Worm (Caenorhabditis elegans) whole organism, L4/young adult: Measurements from ENCODE around the gene cdh-5.

ENCODE experiments used
- dao-5 ChIP-seq: sonication (generic microtip); optimal IDR thresholded peaks from 2 replicates; lab custom pipeline; 2016; ENCODE audit warnings: missing genotype, missing genetic modification characterization, moderate library complexity, missing compliant biosample characterization
- him-1 ChIP-seq: sonication (generic microtip); optimal IDR thresholded peaks from 2 replicates; lab custom pipeline; 2016; ENCODE audit warnings: missing genotype, missing genetic modification reagents, missing genetic modification characterization, missing compliant biosample characterization

DNA sequence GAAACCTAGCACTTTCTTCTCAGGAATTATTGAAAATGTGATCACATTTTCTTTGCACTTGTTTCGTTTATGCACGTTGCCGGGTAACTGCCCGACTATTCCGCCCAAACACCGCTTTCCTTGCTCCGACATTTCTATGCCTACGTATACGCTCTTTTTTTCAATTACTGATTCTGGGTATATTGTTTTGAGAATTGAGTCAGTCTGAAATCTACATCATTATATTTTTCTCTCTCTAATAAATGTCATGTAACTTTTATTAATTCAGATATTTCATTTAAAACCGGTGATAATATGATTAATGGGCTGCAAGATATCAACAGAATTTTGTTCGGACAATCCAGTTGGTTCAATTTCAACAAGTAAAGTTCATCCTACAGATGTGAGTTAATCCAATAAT is 28.7 kb downstream of the cdh-5 start, which contains the start of gene ttll-11:
- TF ChIP-seq dao-5 (tag; lab: Kevin White, UChicago) (no peak), him-1 (tag; lab: Kevin White, UChicago) (no peak)
